Worm (Caenorhabditis elegans) whole organism, late embryonic: Measurements from ENCODE around the gene ZK863.1.

ENCODE experiments used
- ahr-1 ChIP-seq: sonication (generic microtip); optimal IDR thresholded peaks from 2 replicates; lab custom pipeline; 2016; ENCODE audit warnings: missing genetic modification characterization, missing compliant biosample characterization
- ama-1 ChIP-seq: fragments of 150-350 bp; optimal IDR thresholded peaks from 2 replicates; lab custom pipeline; 2014
- ceh-14 ChIP-seq: sonication (generic microtip); optimal IDR thresholded peaks from 2 replicates; lab custom pipeline; 2016; ENCODE audit warnings: missing genotype, missing genetic modification characterization, missing compliant biosample characterization
- ceh-9 ChIP-seq: sonication (generic microtip); optimal IDR thresholded peaks from 2 replicates; lab custom pipeline; 2016; ENCODE audit warnings: mild to moderate bottlenecking, missing genetic modification characterization, inconsistent platforms, missing compliant biosample characterization
- dve-1 ChIP-seq: sonication (generic microtip); optimal IDR thresholded peaks from 2 replicates; lab custom pipeline; 2017; ENCODE audit warnings: antibody characterized with exemption, mild to moderate bottlenecking, missing genetic modification characterization, missing compliant biosample characterization
- elt-2 ChIP-seq: sonication (generic microtip); optimal IDR thresholded peaks from 2 replicates; lab custom pipeline; 2016; ENCODE audit warnings: missing genetic modification reagents, missing genetic modification characterization, missing compliant biosample characterization
- lin-11 ChIP-seq: fragments of 200-800 bp; sonication (Bioruptor generic); optimal IDR thresholded peaks from 2 replicates; lab custom pipeline; 2018; ENCODE audit warnings: mild to moderate bottlenecking, missing genetic modification characterization, missing compliant biosample characterization
- nhr-11 ChIP-seq: fragments of 150-350 bp; optimal IDR thresholded peaks from 2 replicates; lab custom pipeline; 2014; ENCODE audit warnings: missing biosample characterization, missing genetic modification characterization
- odd-2 ChIP-seq: sonication (generic microtip); optimal IDR thresholded peaks from 2 replicates; lab custom pipeline; 2017; ENCODE audit warnings: antibody characterized with exemption, mild to moderate bottlenecking, missing genetic modification characterization, missing compliant biosample characterization
- pag-3 ChIP-seq: sonication (generic microtip); optimal IDR thresholded peaks from 2 replicates; lab custom pipeline; 2016; ENCODE audit warnings: missing compliant biosample characterization, missing genetic modification characterization, borderline replicate concordance
- pha-4 ChIP-seq: fragments of 150-350 bp; optimal IDR thresholded peaks from 2 replicates; lab custom pipeline; 2018; ENCODE audit warnings: missing biosample characterization, missing genetic modification reagents, missing genetic modification characterization
- pqm-1 ChIP-seq: sonication (generic microtip); optimal IDR thresholded peaks from 2 replicates; lab custom pipeline; 2016; ENCODE audit warnings: missing genetic modification characterization, missing compliant biosample characterization
- rnt-1 ChIP-seq: sonication (generic microtip); optimal IDR thresholded peaks from 2 replicates; lab custom pipeline; 2016; ENCODE audit warnings: missing genetic modification characterization, missing compliant biosample characterization
- tbx-7 ChIP-seq: sonication (generic microtip); optimal IDR thresholded peaks from 2 replicates; lab custom pipeline; 2016; ENCODE audit warnings: missing genotype, missing genetic modification characterization, missing compliant biosample characterization

- TF ChIP-seq nhr-11 (tag; lab: Kevin White, UChicago), result no peak
- no peak for TF ChIP-seq odd-2 (tag; lab: Kevin White, UChicago)
- no peak for TF ChIP-seq dve-1
- TF ChIP-seq ahr-1, result no peak
- TF ChIP-seq pha-4, result no peak
- TF ChIP-seq pag-3 (tag; lab: Kevin White, UChicago), result no peak
- no peak for TF ChIP-seq pqm-1 (tag; lab: Kevin White, UChicago)
- TF ChIP-seq ceh-9 (tag; lab: Kevin White, UChicago), result no peak
- TF ChIP-seq lin-11 (tag; lab: Kevin White, UChicago), result no peak
- TF ChIP-seq elt-2 (tag; lab: Kevin White, UChicago), result no peak
- no peak for TF ChIP-seq ceh-14 (tag; lab: Kevin White, UChicago)
- TF ChIP-seq rnt-1, result no peak
- TF ChIP-seq ama-1 (lab: Kevin White, UChicago), result no peak
- TF ChIP-seq tbx-7, result no peak
Measured at ce11 chrV:12181310-12181709, 11.3 kb upstream of the ZK863.1 start, which contains the start of gene elpc-3.
